Worm (Caenorhabditis elegans) whole organism, young adult: ENCODE measurements around the gene aly-1.

Experiments used
- B0035.1 ChIP-seq: sonication (generic microtip); optimal IDR thresholded peaks from 2 replicates; lab custom pipeline; 2016; ENCODE audit warnings: missing genetic modification characterization, mild to moderate bottlenecking, missing compliant biosample characterization, missing genotype, missing genetic modification reagents
- D2030.7 ChIP-seq: fragments of 200-800 bp; sonication (Bioruptor generic); IDR thresholded peaks from 2 replicates; pipeline ENCODE4 v1.3.6; 2022; ENCODE audit warnings: missing genetic modification reagents, missing genetic modification characterization, missing compliant biosample characterization
- F23B12.7 ChIP-seq: sonication (generic microtip); optimal IDR thresholded peaks from 2 replicates; lab custom pipeline; 2017; ENCODE audit warnings: missing genetic modification characterization, mild to moderate bottlenecking, missing compliant biosample characterization, antibody characterized with exemption, moderate library complexity; ENCODE audit not compliant: insufficient read depth
- F39B2.1 ChIP-seq: fragments of 200-800 bp; sonication (Bioruptor generic); IDR thresholded peaks from 2 replicates; pipeline ENCODE4 v1.3.6; 2022; ENCODE audit warnings: missing genetic modification reagents, missing genetic modification characterization, missing compliant biosample characterization
- F57C9.4 ChIP-seq: sonication (generic microtip); optimal IDR thresholded peaks from 2 replicates; lab custom pipeline; 2017; ENCODE audit warnings: mild to moderate bottlenecking, missing genetic modification characterization, missing compliant biosample characterization
- K12H6.12 ChIP-seq: fragments of 200-800 bp; sonication (Bioruptor generic); optimal IDR thresholded peaks from 2 replicates; lab custom pipeline; 2018; ENCODE audit warnings: mild to moderate bottlenecking, missing genetic modification characterization, missing compliant biosample characterization
- Y53F4B.3 ChIP-seq: fragments of 200-800 bp; sonication (Bioruptor generic); IDR thresholded peaks from 2 replicates; pipeline ENCODE4 v1.3.6; 2022; ENCODE audit warnings: missing genetic modification reagents, missing genetic modification characterization, missing compliant biosample characterization
- Y53G8AR.9 ChIP-seq: fragments of 200-800 bp; sonication (Bioruptor generic); conservative IDR thresholded peaks from 2 replicates; pipeline ENCODE4 v1.3.6; 2022; ENCODE audit warnings: missing genetic modification reagents, missing genetic modification characterization, missing compliant biosample characterization
- akir-1 ChIP-seq: fragments of 200-800 bp; sonication (Bioruptor generic); optimal IDR thresholded peaks from 2 replicates; lab custom pipeline; 2018; ENCODE audit warnings: mild to moderate bottlenecking, missing genetic modification characterization, moderate library complexity, missing compliant biosample characterization
- ccch-3 ChIP-seq: fragments of 200-800 bp; sonication (Bioruptor generic); optimal IDR thresholded peaks from 2 replicates; lab custom pipeline; 2018; ENCODE audit warnings: mild to moderate bottlenecking, missing genetic modification characterization, missing compliant biosample characterization
- ceh-100 ChIP-seq: fragments of 200-800 bp; sonication (Bioruptor generic); IDR thresholded peaks from 2 replicates; pipeline ENCODE4 v1.3.6; 2022; ENCODE audit warnings: missing genetic modification reagents, missing genetic modification characterization, missing compliant biosample characterization
- ceh-27 ChIP-seq: fragments of 200-800 bp; sonication (Bioruptor generic); optimal IDR thresholded peaks from 2 replicates; lab custom pipeline; 2018; ENCODE audit warnings: mild to moderate bottlenecking, missing genetic modification characterization, moderate library complexity, missing compliant biosample characterization
- ceh-79 ChIP-seq: sonication (generic microtip); optimal IDR thresholded peaks from 2 replicates; lab custom pipeline; 2017; ENCODE audit warnings: mild to moderate bottlenecking, missing genetic modification characterization, missing compliant biosample characterization
- ceh-91 ChIP-seq: fragments of 200-800 bp; sonication (Bioruptor generic); IDR thresholded peaks from 2 replicates; pipeline ENCODE4 v1.3.6; 2022; ENCODE audit warnings: missing genetic modification reagents, missing genetic modification characterization, missing compliant biosample characterization
- dpl-1 ChIP-seq: fragments of 150-350 bp; optimal IDR thresholded peaks from 2 replicates; lab custom pipeline; 2014; ENCODE audit warnings: missing biosample characterization, missing genetic modification reagents, missing genetic modification characterization
- hmg-1.2 ChIP-seq: fragments of 200-800 bp; sonication (Bioruptor generic); IDR thresholded peaks from 2 replicates; pipeline ENCODE4 v1.3.6; 2022; ENCODE audit warnings: missing genetic modification reagents, missing genetic modification characterization, missing compliant biosample characterization
- let-526 ChIP-seq: fragments of 200-800 bp; sonication (Bioruptor generic); IDR thresholded peaks from 2 replicates; pipeline ENCODE4 v1.3.6; 2022; ENCODE audit warnings: missing genetic modification reagents, missing genetic modification characterization, missing compliant biosample characterization
- lin-26 ChIP-seq: fragments of 200-800 bp; sonication (Bioruptor generic); IDR thresholded peaks from 2 replicates; pipeline ENCODE4 v1.3.6; 2022; ENCODE audit warnings: missing genetic modification reagents, missing genetic modification characterization, missing compliant biosample characterization
- lin-35 ChIP-seq, 3 experiments: fragments of 150-350 bp in 2 of 3; sonication (generic microtip) in 1 of 3; optimal IDR thresholded peaks; 2 replicates each; lab custom pipeline; 2014 to 2018; ENCODE audit warnings: missing biosample characterization in 3 of 3, missing genetic modification characterization in 3 of 3, missing genetic modification reagents in 3 of 3
- lir-1 ChIP-seq: fragments of 200-800 bp; sonication (Bioruptor generic); conservative IDR thresholded peaks from 2 replicates; pipeline ENCODE4 v1.3.6; 2022; ENCODE audit warnings: missing genetic modification reagents, missing genetic modification characterization, missing compliant biosample characterization
- lsl-1 ChIP-seq: fragments of 200-800 bp; sonication (Bioruptor generic); optimal IDR thresholded peaks from 2 replicates; lab custom pipeline; 2018; ENCODE audit warnings: mild to moderate bottlenecking, missing genetic modification characterization, moderate library complexity, missing compliant biosample characterization
- mel-28 ChIP-seq: sonication (generic microtip); optimal IDR thresholded peaks from 2 replicates; lab custom pipeline; 2016; ENCODE audit warnings: borderline replicate concordance, mild to moderate bottlenecking, missing genetic modification characterization, missing compliant biosample characterization
- mxl-1 ChIP-seq: sonication (generic microtip); optimal IDR thresholded peaks from 2 replicates; lab custom pipeline; 2016; ENCODE audit warnings: missing genetic modification characterization, missing compliant biosample characterization
- nfya-1 ChIP-seq: sonication (generic microtip); optimal IDR thresholded peaks from 2 replicates; lab custom pipeline; 2017; ENCODE audit warnings: antibody characterized with exemption, missing compliant biosample characterization, missing genetic modification characterization, borderline replicate concordance; ENCODE audit not compliant: insufficient read depth
- nhr-179 ChIP-seq: sonication (generic microtip); optimal IDR thresholded peaks from 2 replicates; lab custom pipeline; 2016; ENCODE audit warnings: mild to moderate bottlenecking, missing genetic modification characterization, missing compliant biosample characterization
- nhr-90 ChIP-seq: sonication (generic microtip); optimal IDR thresholded peaks from 2 replicates; lab custom pipeline; 2016; ENCODE audit warnings: missing genotype, mild to moderate bottlenecking, missing genetic modification characterization, missing compliant biosample characterization
- pha-4 ChIP-seq: fragments of 150-350 bp; sonication (generic microtip); optimal IDR thresholded peaks from 2 replicates; lab custom pipeline; 2014; ENCODE audit warnings: missing biosample characterization, missing genetic modification reagents, missing genetic modification characterization
- rpc-1 ChIP-seq, 2 experiments: fragments of 150-350 bp in 1 of 2; sonication (generic microtip) in 1 of 2; optimal IDR thresholded peaks; 2 replicates each; lab custom pipeline; 2014 to 2018; ENCODE audit warnings: missing biosample characterization in 1 of 2, missing genetic modification characterization in 1 of 2, missing genetic modification reagents in 1 of 2, missing genotype in 1 of 2
- unc-130 ChIP-seq: sonication (generic microtip); optimal IDR thresholded peaks from 2 replicates; lab custom pipeline; 2016; ENCODE audit warnings: missing genetic modification reagents, missing genetic modification characterization, missing compliant biosample characterization
- unc-62 ChIP-seq: fragments of 150-350 bp; optimal IDR thresholded peaks from 2 replicates; lab custom pipeline; 2014; ENCODE audit warnings: missing biosample characterization, missing genetic modification reagents, missing genetic modification characterization
- ztf-18 ChIP-seq: sonication (generic microtip); optimal IDR thresholded peaks from 2 replicates; lab custom pipeline; 2016; ENCODE audit warnings: missing genotype, mild to moderate bottlenecking, missing genetic modification characterization, missing compliant biosample characterization
- ztf-25 ChIP-seq: fragments of 200-800 bp; sonication (Bioruptor generic); IDR thresholded peaks from 2 replicates; pipeline ENCODE4 v1.3.6; 2022; ENCODE audit warnings: missing genetic modification reagents, missing genetic modification characterization, missing compliant biosample characterization

aly-1 gene

ce11 chrIV:9074244-9074723 lies 34.4 kb upstream of the aly-1 start, which contains the start of gene mppb-1 (continued):
- TF ChIP-seq ceh-27 (GFP tag; lab: Kevin White, UChicago) (peak; percentile 84), lir-1 (GFP tag; lab: Robert Waterston, UW) (peak; percentile 82), B0035.1 (no peak), pha-4 (tag; lab: Kevin White, UChicago) (no peak), D2030.7 (GFP tag; lab: Robert Waterston, UW) (peak; percentile 40; the same call in 1 of the 2 replicates), ceh-100 (GFP tag; lab: Robert Waterston, UW) (peak; percentile 50; the same call in 1 of the 2 replicates), nfya-1 (tag; lab: Kevin White, UChicago) (no peak), F23B12.7 (tag; lab: Kevin White, UChicago) (peak; percentile 46), nhr-179 (tag; lab: Kevin White, UChicago) (no peak), ztf-25 (GFP tag; lab: Robert Waterston, UW) (no peak)

DNA sequence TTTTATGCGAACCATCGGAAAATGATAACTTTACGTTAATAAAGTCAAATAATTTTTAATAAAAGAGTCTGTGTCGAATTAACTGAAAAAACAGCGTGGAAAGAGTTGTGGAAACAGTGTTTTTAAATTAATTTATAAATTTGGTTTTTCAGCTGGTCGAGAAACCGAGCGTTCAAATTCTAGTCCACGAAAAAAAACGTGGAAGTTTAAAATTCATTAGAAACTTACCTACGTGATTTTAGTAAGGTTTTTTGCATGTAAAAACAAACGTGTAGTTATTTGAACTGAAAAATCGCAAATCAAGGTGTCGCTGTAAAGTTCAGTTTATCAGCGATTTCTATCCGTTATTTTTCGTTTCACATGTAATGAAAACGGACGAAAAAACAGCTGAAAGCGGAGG lies 30.3 kb upstream of the aly-1 start, which contains the start of gene mans-4:
Gene mans-4, minus strand, starts transcription at position 101 of the 400 bp plus-strand sequence.
- TF ChIP-seq Y53F4B.3 (GFP tag; lab: Robert Waterston, UW) (no peak), Y53G8AR.9 (GFP tag; lab: Robert Waterston, UW) (no peak), unc-62 (GFP tag; lab: Kevin White, UChicago) (no peak), rpc-1 (optimal IDR thresholded peaks at IDR 0.05; lab: Kevin White, UChicago) (no peak), rpc-1 (tag; optimal IDR thresholded peaks at IDR 0.05; lab: Kevin White, UChicago) (no peak), unc-130 (no peak), ztf-18 (tag; lab: Kevin White, UChicago) (no peak), K12H6.12 (tag; lab: Kevin White, UChicago) (no peak), F57C9.4 (tag; lab: Kevin White, UChicago) (no peak), lin-35 (GFP tag; optimal IDR thresholded peaks at IDR 0.05; lab: Kevin White, UChicago) (no peak), mxl-1 (tag; lab: Kevin White, UChicago) (no peak), dpl-1 (GFP tag; lab: Kevin White, UChicago) (no peak)

DNA sequence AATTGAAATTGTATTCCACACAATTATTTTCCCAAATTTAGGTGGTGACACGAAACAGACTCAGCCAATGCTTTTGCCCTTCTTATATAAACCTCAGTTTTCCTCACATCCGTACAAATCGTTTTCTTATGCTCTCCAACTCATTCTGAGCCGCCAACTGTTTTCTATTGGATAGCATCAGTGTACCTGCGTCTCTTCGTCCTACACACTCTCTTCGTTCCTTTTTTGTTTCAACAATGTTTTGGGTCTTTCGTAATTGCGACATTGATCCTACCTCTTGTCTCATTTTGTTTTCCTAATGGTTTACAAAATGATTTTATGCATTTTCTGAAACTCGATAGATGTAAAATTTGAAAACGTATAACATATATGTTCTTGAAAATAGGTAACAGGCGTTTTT lies 29.4 kb upstream of the aly-1 start:
- no peak for TF ChIP-seq ceh-79
- TF ChIP-seq hmg-1.2: peak; percentile 38; the same call in 1 of the 2 replicates

DNA sequence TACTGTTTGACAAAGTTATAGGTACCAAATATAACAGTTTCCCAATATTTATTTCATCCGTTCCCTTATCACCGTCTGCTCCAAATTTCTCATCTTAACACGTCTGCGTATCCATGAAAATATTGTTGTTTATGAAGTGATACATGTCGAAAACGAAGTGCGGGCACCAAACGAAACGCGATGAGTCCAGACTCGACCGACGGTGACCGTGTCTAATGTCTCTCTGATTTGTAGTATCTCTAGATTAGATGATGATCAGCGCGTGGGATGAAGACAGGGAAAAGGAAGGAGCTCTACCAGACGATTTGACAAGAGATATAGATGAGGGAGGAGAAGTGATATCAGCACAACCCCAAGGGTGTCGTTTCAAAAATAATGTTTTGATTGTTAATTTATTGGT lies 28.5 kb upstream of the aly-1 start:
- TF ChIP-seq nfya-1 (tag; lab: Kevin White, UChicago) (no peak), let-526 (GFP tag; lab: Robert Waterston, UW) (no peak), ceh-91 (no peak), nhr-90 (no peak), ccch-3 (GFP tag; lab: Kevin White, UChicago) (no peak), lin-26 (GFP tag; lab: Robert Waterston, UW) (no peak), mel-28 (tag; lab: Kevin White, UChicago) (no peak), K12H6.12 (tag; lab: Kevin White, UChicago) (no peak), lsl-1 (GFP tag; lab: Kevin White, UChicago) (no peak), F39B2.1 (GFP tag; lab: Robert Waterston, UW) (no peak), akir-1 (GFP tag; lab: Kevin White, UChicago) (no peak)
